Fruit fly (Drosophila melanogaster) whole organism, embryonic: ENCODE measurements around the gene LPCAT.

Experiments
- CG10431 ChIP-seq: fragments of 200-800 bp; sonication (Bioruptor generic); optimal IDR thresholded peaks from 3 replicates; lab custom pipeline; 2018; ENCODE audit warnings: missing biosample characterization, mild to moderate bottlenecking, missing genetic modification characterization
- CG10462 ChIP-seq: fragments of 200-800 bp; sonication (Bioruptor generic); optimal IDR thresholded peaks from 2 replicates; lab custom pipeline; 2016; ENCODE audit warnings: missing biosample characterization, missing genetic modification characterization
- CG12299 ChIP-seq: fragments of 200-800 bp; sonication (Bioruptor generic); optimal IDR thresholded peaks from 2 replicates; lab custom pipeline; 2018; ENCODE audit warnings: missing biosample characterization, mild to moderate bottlenecking, missing genetic modification characterization
- CG12769 ChIP-seq: fragments of 200-800 bp; sonication (Bioruptor generic); optimal IDR thresholded peaks from 2 replicates; lab custom pipeline; 2019; ENCODE audit warnings: missing biosample characterization, mild to moderate bottlenecking, missing genetic modification characterization, moderate library complexity
- CG13775 ChIP-seq: fragments of 200-800 bp; sonication (Bioruptor generic); optimal IDR thresholded peaks from 3 replicates; lab custom pipeline; 2017; ENCODE audit warnings: missing biosample characterization, mild to moderate bottlenecking, missing genetic modification characterization
- CG13894 ChIP-seq: fragments of 200-800 bp; sonication (Bioruptor generic); optimal IDR thresholded peaks from 3 replicates; lab custom pipeline; 2018; ENCODE audit warnings: missing biosample characterization, mild to moderate bottlenecking, missing genetic modification characterization, moderate library complexity
- CG14441 ChIP-seq: fragments of 200-800 bp; sonication (Bioruptor generic); IDR thresholded peaks from 2 replicates; pipeline ENCODE4 v1.3.6; 2022; ENCODE audit warnings: missing biosample characterization, missing genetic modification characterization
- CG1529 ChIP-seq: fragments of 200-800 bp; sonication (Bioruptor generic); optimal IDR thresholded peaks from 3 replicates; lab custom pipeline; 2018; ENCODE audit warnings: missing biosample characterization, missing genetic modification characterization
- CG1647 ChIP-seq: fragments of 200-800 bp; sonication (Bioruptor generic); optimal IDR thresholded peaks from 3 replicates; lab custom pipeline; 2016; ENCODE audit warnings: missing biosample characterization, missing genetic modification characterization
- CG2120 ChIP-seq: fragments of 200-800 bp; sonication (Bioruptor generic); optimal IDR thresholded peaks from 3 replicates; lab custom pipeline; 2016; ENCODE audit warnings: missing biosample characterization, missing genetic modification characterization
- CG2875 ChIP-seq: fragments of 200-800 bp; sonication (Bioruptor generic); optimal IDR thresholded peaks from 2 replicates; lab custom pipeline; 2017; ENCODE audit warnings: missing biosample characterization, mild to moderate bottlenecking, missing genetic modification characterization, missing genetic modification reagents
- CG2889 ChIP-seq: fragments of 200-800 bp; sonication (Bioruptor generic); IDR thresholded peaks from 3 replicates; pipeline ENCODE4 v1.3.6; 2022; ENCODE audit warnings: missing biosample characterization, missing genetic modification characterization
- CG30431 ChIP-seq: fragments of 200-800 bp; sonication (Bioruptor generic); optimal IDR thresholded peaks from 2 replicates; lab custom pipeline; 2017; ENCODE audit warnings: missing biosample characterization, missing genetic modification characterization
- CG33557 ChIP-seq: fragments of 200-800 bp; sonication (Bioruptor generic); optimal IDR thresholded peaks from 2 replicates; lab custom pipeline; 2019; ENCODE audit warnings: missing biosample characterization, mild to moderate bottlenecking, missing genetic modification characterization, moderate library complexity
- CG34376 ChIP-seq: fragments of 200-800 bp; sonication (Bioruptor generic); optimal IDR thresholded peaks from 2 replicates; lab custom pipeline; 2018; ENCODE audit warnings: missing biosample characterization, mild to moderate bottlenecking, missing genetic modification characterization
- CG3726 ChIP-seq: fragments of 200-800 bp; sonication (Bioruptor generic); IDR thresholded peaks from 3 replicates; pipeline ENCODE4, ENCODE4 v1.3.6; 2022; ENCODE audit warnings: missing biosample characterization, missing genetic modification characterization
- CG6813 ChIP-seq: fragments of 200-800 bp; sonication (Bioruptor generic); optimal IDR thresholded peaks from 2 replicates; lab custom pipeline; 2017; ENCODE audit warnings: missing biosample characterization, missing genetic modification characterization, mild to moderate bottlenecking, moderate library complexity, missing genetic modification reagents
- CG7372 ChIP-seq: fragments of 200-800 bp; sonication (Bioruptor generic); IDR thresholded peaks from 2 replicates; pipeline ENCODE4 v1.3.6; 2022; ENCODE audit warnings: missing biosample characterization, missing genetic modification characterization
- CG8359 ChIP-seq: fragments of 200-800 bp; sonication (Bioruptor generic); optimal IDR thresholded peaks from 2 replicates; lab custom pipeline; 2017; ENCODE audit warnings: missing biosample characterization, mild to moderate bottlenecking, missing genetic modification characterization, borderline replicate concordance
- CHES-1-like ChIP-seq: fragments of 200-800 bp; sonication (Bioruptor generic); optimal IDR thresholded peaks from 2 replicates; lab custom pipeline; 2016; ENCODE audit warnings: missing biosample characterization, missing genetic modification characterization
- Doc2 ChIP-seq: fragments of 200-800 bp; sonication (Bioruptor generic); IDR thresholded peaks from 2 replicates; pipeline ENCODE4 v1.3.6; 2022; ENCODE audit warnings: missing biosample characterization, missing genetic modification characterization
- Eip74EF ChIP-seq, 2 experiments: fragments of 200-800 bp in 1 of 2; fragments of >200 bp in 1 of 2; sonication (Bioruptor generic) in 1 of 2; optimal IDR thresholded peaks; 2 replicates each; lab custom pipeline; 2017 to 2019; ENCODE audit warnings: missing biosample characterization in 2 of 2, missing genetic modification characterization in 2 of 2, mild to moderate bottlenecking in 1 of 2, moderate library complexity in 1 of 2
- HLH3B ChIP-seq: fragments of 200-800 bp; sonication (Bioruptor generic); IDR thresholded peaks from 2 replicates; pipeline ENCODE4 v1.3.6; 2022; ENCODE audit warnings: missing biosample characterization, missing genetic modification characterization
- HLH4C ChIP-seq: fragments of 200-800 bp; sonication (Bioruptor generic); IDR thresholded peaks from 3 replicates; pipeline ENCODE4 v1.3.6; 2022; ENCODE audit warnings: missing biosample characterization, missing genetic modification characterization; ENCODE audit not compliant: partially characterized antibody
- HLH54F ChIP-seq: fragments of 200-800 bp; sonication (Bioruptor generic); optimal IDR thresholded peaks from 3 replicates; lab custom pipeline; 2016; ENCODE audit warnings: missing biosample characterization, missing genetic modification characterization
- Hand ChIP-seq: fragments of 200-800 bp; sonication (Bioruptor generic); optimal IDR thresholded peaks from 2 replicates; lab custom pipeline; 2017; ENCODE audit warnings: mild to moderate bottlenecking, missing biosample characterization, missing genetic modification reagents, missing genetic modification characterization
- Lpt ChIP-seq: fragments of >200 bp; optimal IDR thresholded peaks from 2 replicates; lab custom pipeline; 2018; ENCODE audit warnings: missing biosample characterization, missing genetic modification characterization
- Optix ChIP-seq: fragments of 200-800 bp; sonication (Bioruptor generic); IDR thresholded peaks from 3 replicates; pipeline ENCODE4 v1.3.6; 2022; ENCODE audit warnings: missing biosample characterization, missing genetic modification characterization
- Sin3A ChIP-seq: fragments of >200 bp; optimal IDR thresholded peaks from 2 replicates; lab custom pipeline; 2018
- Stat92E ChIP-seq, 3 experiments: fragments of >200 bp in 2 of 3; fragments of 200-800 bp in 1 of 3; sonication (Bioruptor generic) in 1 of 3; optimal IDR thresholded peaks; 2 replicates each; lab custom pipeline; 2017 to 2019; ENCODE audit warnings: missing biosample characterization in 3 of 3, missing genetic modification characterization in 3 of 3, mild to moderate bottlenecking in 1 of 3, moderate library complexity in 1 of 3
- amos ChIP-seq: fragments of 200-800 bp; sonication (Bioruptor generic); IDR thresholded peaks from 2 replicates; pipeline ENCODE4 v1.3.6; 2022; ENCODE audit warnings: missing biosample characterization, missing genetic modification characterization; ENCODE audit not compliant: partially characterized antibody
- ara ChIP-seq: fragments of 200-800 bp; sonication (Bioruptor generic); IDR thresholded peaks from 2 replicates; pipeline ENCODE4 v1.3.6; 2022; ENCODE audit warnings: missing biosample characterization, missing genetic modification characterization
- ash1 ChIP-seq: fragments of 200-800 bp; sonication (Bioruptor generic); optimal IDR thresholded peaks from 2 replicates; lab custom pipeline; 2018; ENCODE audit warnings: missing biosample characterization, mild to moderate bottlenecking, missing genetic modification characterization
- az2 ChIP-seq: fragments of 200-800 bp; sonication (Bioruptor generic); optimal IDR thresholded peaks from 3 replicates; lab custom pipeline; 2016; ENCODE audit warnings: missing biosample characterization, missing genetic modification characterization
- emc ChIP-seq: fragments of 200-800 bp; sonication (Bioruptor generic); optimal IDR thresholded peaks from 2 replicates; lab custom pipeline; 2016; ENCODE audit warnings: missing biosample characterization, missing genetic modification characterization
- eve ChIP-seq, 2 experiments: fragments of >200 bp; optimal IDR thresholded peaks; 2 replicates each; lab custom pipeline; 2017; ENCODE audit warnings: missing biosample characterization in 2 of 2, missing genetic modification characterization in 2 of 2
- gro ChIP-seq: fragments of 200-800 bp; sonication (Bioruptor generic); optimal IDR thresholded peaks from 2 replicates; lab custom pipeline; 2016; ENCODE audit warnings: missing biosample characterization, missing genetic modification characterization
- kay ChIP-seq: fragments of 200-800 bp; sonication (Bioruptor generic); optimal IDR thresholded peaks from 2 replicates; lab custom pipeline; 2016; ENCODE audit warnings: missing biosample characterization, missing genetic modification characterization
- kni ChIP-seq: fragments of 200-800 bp; sonication (Bioruptor generic); optimal IDR thresholded peaks from 3 replicates; lab custom pipeline; 2017; ENCODE audit warnings: mild to moderate bottlenecking, missing biosample characterization, missing genetic modification reagents, missing genetic modification characterization
- lmd ChIP-seq: fragments of 200-800 bp; sonication (Bioruptor generic); IDR thresholded peaks from 2 replicates; pipeline ENCODE4 v1.3.6; 2022; ENCODE audit warnings: missing biosample characterization, missing genetic modification characterization
- nom ChIP-seq: fragments of 200-800 bp; sonication (Bioruptor generic); optimal IDR thresholded peaks from 2 replicates; lab custom pipeline; 2017; ENCODE audit warnings: missing biosample characterization, missing genetic modification characterization, mild to moderate bottlenecking, moderate library complexity, missing genetic modification reagents
- otp ChIP-seq: fragments of 200-800 bp; sonication (Bioruptor generic); IDR thresholded peaks from 3 replicates; pipeline ENCODE4, ENCODE4 v1.3.6; 2022; ENCODE audit warnings: missing biosample characterization, missing genetic modification characterization
- phol ChIP-seq: fragments of 200-800 bp; sonication (Bioruptor generic); optimal IDR thresholded peaks from 3 replicates; lab custom pipeline; 2018; ENCODE audit warnings: missing biosample characterization, mild to moderate bottlenecking, missing genetic modification characterization, moderate library complexity
- rib ChIP-seq: fragments of 200-800 bp; sonication (Bioruptor generic); IDR thresholded peaks from 2 replicates; pipeline ENCODE4 v1.3.6; 2022; ENCODE audit warnings: missing biosample characterization, missing genetic modification characterization
- shn ChIP-seq: fragments of 200-800 bp; sonication (Bioruptor generic); optimal IDR thresholded peaks from 3 replicates; lab custom pipeline; 2016; ENCODE audit warnings: missing biosample characterization, missing genetic modification characterization
- tio ChIP-seq: fragments of 200-800 bp; sonication (Bioruptor generic); optimal IDR thresholded peaks from 2 replicates; lab custom pipeline; 2017; ENCODE audit warnings: missing biosample characterization, missing genetic modification characterization, inconsistent platforms
- trh ChIP-seq: fragments of 200-800 bp; sonication (Bioruptor generic); optimal IDR thresholded peaks from 2 replicates; lab custom pipeline; 2016; ENCODE audit warnings: missing biosample characterization, missing genetic modification characterization
- tup ChIP-seq: fragments of 200-800 bp; sonication (Bioruptor generic); optimal IDR thresholded peaks from 2 replicates; lab custom pipeline; 2016; ENCODE audit warnings: missing biosample characterization, mild to moderate bottlenecking, missing genetic modification characterization, moderate library complexity
- usp ChIP-seq: fragments of >200 bp; optimal IDR thresholded peaks from 2 replicates; lab custom pipeline; 2017; ENCODE audit warnings: missing biosample characterization, missing genetic modification characterization
- zf30C ChIP-seq: fragments of 200-800 bp; sonication (Bioruptor generic); optimal IDR thresholded peaks from 3 replicates; lab custom pipeline; 2018; ENCODE audit warnings: missing biosample characterization, mild to moderate bottlenecking, missing genetic modification characterization

Gene LPCAT

DNA sequence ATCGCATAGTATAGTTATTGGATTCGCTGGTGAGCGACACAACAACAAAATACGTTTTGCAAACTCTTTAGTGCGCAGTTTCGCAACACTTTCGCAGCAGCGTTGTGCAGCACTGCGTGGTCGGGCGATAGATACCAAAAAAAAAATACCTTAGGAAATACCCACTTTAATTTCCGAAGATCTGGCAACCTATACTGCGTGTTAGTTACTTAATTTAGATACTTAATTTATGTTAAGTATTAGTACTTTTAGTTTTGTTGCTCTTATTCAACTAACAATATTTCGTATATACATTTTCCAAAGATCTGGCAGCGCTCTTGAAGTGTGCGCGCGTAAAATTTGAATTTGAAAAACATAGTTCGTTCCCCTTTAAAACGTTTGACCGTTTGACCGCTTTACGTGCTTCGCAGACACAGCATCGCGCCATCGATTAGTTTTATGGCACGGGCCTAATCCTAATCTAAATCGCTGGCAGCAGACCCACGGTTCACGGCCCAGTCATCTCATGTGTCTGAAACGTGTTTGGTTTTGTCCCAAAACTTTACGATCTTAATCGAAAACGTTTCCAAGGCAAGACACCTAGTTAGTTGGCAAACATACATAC lies at the start of gene LPCAT:
Gene LPCAT, minus strand, starts transcription at position 70 of the 604 bp plus-strand sequence.
- TF ChIP-seq Optix (GFP tag; lab: Robert Waterston, UW): no peak
- TF ChIP-seq CG8359: no peak
- TF ChIP-seq CG12299 (tag; lab: Kevin White, UChicago): no peak
- peak; percentile 87 for TF ChIP-seq CG1647 (GFP tag; lab: Kevin White, UChicago)
- peak; percentile 81 for TF ChIP-seq CG14441 (GFP tag; lab: Robert Waterston, UW)
- TF ChIP-seq usp: no peak
- TF ChIP-seq eve (GFP tag; optimal IDR thresholded peaks at IDR 0.05; lab: Kevin White, UChicago): peak in 1 of 2 experiments; percentile 81
- peak; percentile 63; the same call in 1 of the 2 replicates for TF ChIP-seq HLH3B (GFP tag; lab: Robert Waterston, UW)
- TF ChIP-seq CG1529 (GFP tag; lab: Kevin White, UChicago): no peak
- peak; percentile 63 for TF ChIP-seq CHES-1-like (GFP tag; lab: Kevin White, UChicago)
- TF ChIP-seq ara (GFP tag; lab: Robert Waterston, UW): peak; percentile 77
- TF ChIP-seq Eip74EF (GFP tag; optimal IDR thresholded peaks at IDR 0.05; lab: Kevin White, UChicago): no peak
- no peak for TF ChIP-seq Lpt
- peak; percentile 74 for TF ChIP-seq HLH4C
- peak; percentile 81 for TF ChIP-seq CG2889 (GFP tag; lab: Robert Waterston, UW)
- TF ChIP-seq CG30431 (GFP tag; lab: Kevin White, UChicago): peak; percentile 37
- no peak for TF ChIP-seq CG6813 (GFP tag; lab: Kevin White, UChicago)
- TF ChIP-seq gro (GFP tag; lab: Kevin White, UChicago): peak; percentile 80
- TF ChIP-seq lmd: peak; percentile 79
- TF ChIP-seq HLH54F (GFP tag; lab: Kevin White, UChicago): peak; percentile 85
- peak; percentile 56 for TF ChIP-seq shn (GFP tag; lab: Kevin White, UChicago)
- TF ChIP-seq CG2875: no peak
- TF ChIP-seq kay (GFP tag; lab: Kevin White, UChicago): peak; percentile 73
- TF ChIP-seq az2 (GFP tag; lab: Kevin White, UChicago): peak; percentile 9
- TF ChIP-seq tup: peak; percentile 45
- peak; percentile 80; the same call in 1 of the 2 replicates for TF ChIP-seq amos (GFP tag; lab: Robert Waterston, UW)
- no peak for TF ChIP-seq Doc2 (GFP tag; lab: Robert Waterston, UW)
- no peak for TF ChIP-seq Hand (GFP tag; lab: Kevin White, UChicago)
- 0 out of 3 replicates have a peak, but pooled peaks have one; percentile 20 for TF ChIP-seq otp (GFP tag; lab: Robert Waterston, UW)
- TF ChIP-seq CG33557 (GFP tag; lab: Kevin White, UChicago): peak; percentile 15
- TF ChIP-seq CG7372 (GFP tag; lab: Robert Waterston, UW): peak; percentile 72
- TF ChIP-seq CG34376 (GFP tag; lab: Kevin White, UChicago): peak; percentile 56
- peak; percentile 94 for TF ChIP-seq CG13894
- peak; percentile 35 for TF ChIP-seq CG10462 (GFP tag; lab: Kevin White, UChicago)
- TF ChIP-seq tio (GFP tag; lab: Kevin White, UChicago): no peak
- peak; percentile 1 for TF ChIP-seq nom (GFP tag; lab: Kevin White, UChicago)
- TF ChIP-seq CG12769: peak; percentile 72
- TF ChIP-seq Stat92E (GFP tag; optimal IDR thresholded peaks at IDR 0.05; lab: Kevin White, UChicago): no peak
- TF ChIP-seq rib (GFP tag; lab: Robert Waterston, UW): peak; percentile 79
- TF ChIP-seq CG10431 (GFP tag; lab: Kevin White, UChicago): no peak
- no peak for TF ChIP-seq zf30C (GFP tag; lab: Kevin White, UChicago)
- TF ChIP-seq CG13775 (GFP tag; lab: Kevin White, UChicago): peak; percentile 54
- TF ChIP-seq CG3726 (GFP tag; lab: Robert Waterston, UW): peak; percentile 82; the same call in 2 of the 3 replicates
- TF ChIP-seq emc (GFP tag; lab: Kevin White, UChicago): peak; percentile 70
- no peak for TF ChIP-seq ash1 (GFP tag; lab: Kevin White, UChicago)
- TF ChIP-seq phol (tag; lab: Kevin White, UChicago): peak; percentile 83
- TF ChIP-seq kni: no peak
- TF ChIP-seq CG2120 (GFP tag; lab: Kevin White, UChicago): peak; percentile 88
- TF ChIP-seq trh (GFP tag; lab: Kevin White, UChicago): peak; percentile 54
- peak; percentile 88 for TF ChIP-seq Sin3A (lab: Kevin White, UChicago)
